4 fruit fly cellular contexts compared by ENCODE assay signal in the genomic region with DNA sequence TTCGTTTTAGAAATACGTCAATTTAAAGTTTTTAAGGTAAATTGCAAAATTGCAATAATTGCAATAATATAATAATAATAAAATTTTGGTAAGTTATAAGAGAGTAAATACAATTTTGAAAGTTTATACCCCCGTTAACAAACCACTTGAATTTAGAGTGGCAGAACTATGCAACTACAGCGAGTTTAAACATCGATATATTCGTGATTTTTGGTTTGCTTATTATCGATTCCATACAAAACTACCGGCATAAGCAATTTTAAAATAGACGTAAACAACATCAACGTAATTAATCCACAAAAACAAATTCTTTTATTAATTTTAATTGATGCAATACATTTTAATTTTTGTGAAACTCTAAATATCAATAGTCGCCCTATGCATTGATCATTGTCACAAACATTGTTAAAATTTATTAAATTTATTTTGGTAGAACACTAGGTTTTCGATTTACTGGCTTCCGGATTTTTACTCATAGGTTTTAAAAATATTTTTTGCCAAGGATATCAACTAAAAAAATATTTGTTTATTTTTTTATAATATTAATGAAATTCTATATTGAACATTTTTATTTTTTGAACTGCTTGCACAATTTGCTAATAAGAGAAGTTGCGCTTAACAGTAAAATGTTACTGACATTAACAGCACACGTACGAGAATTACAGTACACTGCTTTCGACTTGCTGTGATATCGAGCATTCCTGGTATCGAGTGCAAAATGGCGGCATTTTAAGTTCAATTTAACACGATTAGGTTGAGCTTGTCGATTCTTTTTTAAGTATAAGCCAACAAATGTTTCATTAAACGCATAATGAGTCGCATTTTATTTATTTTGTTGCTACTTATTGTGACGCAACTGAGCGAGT.
TF ChIP-seq lines count a peak whose summit lies in the region.

A gene (plus strand): TSS at position 695 of the 866 bp plus-strand sequence.

- peak; percentile 53 for TF ChIP-seq CTCF in whole organism, embryonic (GFP tag; optimal IDR thresholded peaks at IDR 0.05; lab: Kevin White, UChicago)

TF ChIP-seq in whole organism, adult, 20 proteins besides CTCF, POLR2A, EP300 and RAD21:
- TF ChIP-seq kay (GFP tag; lab: Kevin White, UChicago; ENCODE audit: borderline replicate concordance): peak; percentile 90
- no peak for TF ChIP-seq Mnt (GFP tag; optimal IDR thresholded peaks at IDR 0.05; lab: Kevin White, UChicago)
- no peak for TF ChIP-seq cic (GFP tag; optimal IDR thresholded peaks at IDR 0.05; lab: Kevin White, UChicago)
- no peak for TF ChIP-seq Hr96 (GFP tag; optimal IDR thresholded peaks at IDR 0.05; lab: Kevin White, UChicago)
- TF ChIP-seq tj (GFP tag; optimal IDR thresholded peaks at IDR 0.05; lab: Kevin White, UChicago): peak; percentile 83

TF ChIP-seq in whole organism, embryonic, 481 proteins besides CTCF, POLR2A, EP300 and RAD21 (continues in another document):
- TF ChIP-seq CG17186 (GFP tag; optimal IDR thresholded peaks at IDR 0.05; lab: Kevin White, UChicago) (peak; percentile 99), chif (GFP tag; optimal IDR thresholded peaks at IDR 0.05; lab: Kevin White, UChicago) (no peak), sd (tag; optimal IDR thresholded peaks at IDR 0.05; lab: Kevin White, UChicago) (peak; percentile 75), CG1603 (tag; optimal IDR thresholded peaks at IDR 0.05; lab: Kevin White, UChicago) (peak; percentile 15), insv (GFP tag; optimal IDR thresholded peaks at IDR 0.05; lab: Kevin White, UChicago) (peak in 1 of 2 experiments; percentile 88), amos (GFP tag; IDR thresholded peaks at IDR 0.05; lab: Robert Waterston, UW; ENCODE audit: partially characterized antibody) (peak; percentile 37; the same call in 1 of the 2 replicates), Drgx (GFP tag; IDR thresholded peaks at IDR 0.05; lab: Robert Waterston, UW) (no peak), MTF-1 (GFP tag; optimal IDR thresholded peaks at IDR 0.05; lab: Kevin White, UChicago; ENCODE audit: borderline replicate concordance) (peak; percentile 48), stwl (tag; optimal IDR thresholded peaks at IDR 0.05; lab: Kevin White, UChicago) (peak; percentile 60), CG11247 (GFP tag; IDR thresholded peaks at IDR 0.05; lab: Robert Waterston, UW) (no peak), Elba2 (GFP tag; optimal IDR thresholded peaks at IDR 0.05; lab: Kevin White, UChicago) (peak; percentile 10), phol (tag; optimal IDR thresholded peaks at IDR 0.05; lab: Kevin White, UChicago) (peak; percentile 88), maf-S (GFP tag; optimal IDR thresholded peaks at IDR 0.05; lab: Kevin White, UChicago) (no peak), Atf-2 (GFP tag; optimal IDR thresholded peaks at IDR 0.05; lab: Kevin White, UChicago) (no peak), pzg (GFP tag; optimal IDR thresholded peaks at IDR 0.05; lab: Kevin White, UChicago) (peak; percentile 60), Gsc (GFP tag; IDR thresholded peaks at IDR 0.05; lab: Robert Waterston, UW) (no peak), Awh (GFP tag; IDR thresholded peaks at IDR 0.05; lab: Robert Waterston, UW) (no peak), CG2678 (tag; optimal IDR thresholded peaks at IDR 0.05; lab: Kevin White, UChicago) (no peak), Opbp (GFP tag; IDR thresholded peaks at IDR 0.05; lab: Robert Waterston, UW; ENCODE audit: partially characterized antibody) (peak; percentile 21; the same call in 1 of the 3 replicates), sens (GFP tag; lab: Kevin White, UChicago) (peak; percentile 69), CG31365 (tag; optimal IDR thresholded peaks at IDR 0.05; lab: Kevin White, UChicago) (peak; percentile 97), CG32532 (GFP tag; IDR thresholded peaks at IDR 0.05; lab: Robert Waterston, UW) (0 out of 2 replicates have a peak, but pooled peaks have one; percentile 11), CG11560 (tag; IDR thresholded peaks at IDR 0.05; lab: Robert Waterston, UW) (peak; percentile 96), CG9437 (GFP tag; optimal IDR thresholded peaks at IDR 0.05; lab: Kevin White, UChicago) (peak; percentile 93)

TF ChIP-seq in whole organism, prepupa, 60 proteins besides CTCF, POLR2A, EP300 and RAD21:
- no peak for TF ChIP-seq fd59A (GFP tag; optimal IDR thresholded peaks at IDR 0.05; lab: Kevin White, UChicago)
- TF ChIP-seq CG34406 (GFP tag; optimal IDR thresholded peaks at IDR 0.05; lab: Kevin White, UChicago): no peak
- peak; percentile 18 for TF ChIP-seq Eip78C (GFP tag; lab: Kevin White, UChicago)
- no peak for TF ChIP-seq salr (GFP tag; optimal IDR thresholded peaks at IDR 0.05; lab: Kevin White, UChicago)
- TF ChIP-seq esn (GFP tag; optimal IDR thresholded peaks at IDR 0.05; lab: Kevin White, UChicago): no peak

TF ChIP-seq in whole organism, pupa, 21 proteins besides CTCF, POLR2A, EP300 and RAD21:
- TF ChIP-seq CG13204 (GFP tag; optimal IDR thresholded peaks at IDR 0.05; lab: Kevin White, UChicago): no peak
- no peak for TF ChIP-seq CG14655 (GFP tag; optimal IDR thresholded peaks at IDR 0.05; lab: Kevin White, UChicago)
- TF ChIP-seq CG8301 (tag; optimal IDR thresholded peaks at IDR 0.05; lab: Kevin White, UChicago): no peak
- TF ChIP-seq D1 (tag; optimal IDR thresholded peaks at IDR 0.05; lab: Kevin White, UChicago): peak; percentile 60
- no peak for TF ChIP-seq gl (tag; optimal IDR thresholded peaks at IDR 0.05; lab: Kevin White, UChicago)
- TF ChIP-seq Pif1B (GFP tag; optimal IDR thresholded peaks at IDR 0.05; lab: Kevin White, UChicago): peak; percentile 17
- TF ChIP-seq CG17806 (tag; optimal IDR thresholded peaks at IDR 0.05; lab: Kevin White, UChicago): no peak
- no peak for TF ChIP-seq rn (GFP tag; IDR thresholded peaks at IDR 0.05; lab: Robert Waterston, UW)
- TF ChIP-seq CG9948 (tag; optimal IDR thresholded peaks at IDR 0.05; lab: Kevin White, UChicago): no peak
- TF ChIP-seq fd96Ca (GFP tag; IDR thresholded peaks at IDR 0.05; lab: Robert Waterston, UW): no peak
- no peak for TF ChIP-seq CG4496 (GFP tag; IDR thresholded peaks at IDR 0.05; lab: Robert Waterston, UW)
- no peak for TF ChIP-seq CG32121 (GFP tag; IDR thresholded peaks at IDR 0.05; lab: Robert Waterston, UW)
- TF ChIP-seq CG10348 (GFP tag; IDR thresholded peaks at IDR 0.05; lab: Robert Waterston, UW): no peak
- TF ChIP-seq Ets98B (GFP tag; IDR thresholded peaks at IDR 0.05; lab: Robert Waterston, UW): no peak
